Worm (Caenorhabditis elegans): ENCODE data around the gene ZK353.2.

DNA sequence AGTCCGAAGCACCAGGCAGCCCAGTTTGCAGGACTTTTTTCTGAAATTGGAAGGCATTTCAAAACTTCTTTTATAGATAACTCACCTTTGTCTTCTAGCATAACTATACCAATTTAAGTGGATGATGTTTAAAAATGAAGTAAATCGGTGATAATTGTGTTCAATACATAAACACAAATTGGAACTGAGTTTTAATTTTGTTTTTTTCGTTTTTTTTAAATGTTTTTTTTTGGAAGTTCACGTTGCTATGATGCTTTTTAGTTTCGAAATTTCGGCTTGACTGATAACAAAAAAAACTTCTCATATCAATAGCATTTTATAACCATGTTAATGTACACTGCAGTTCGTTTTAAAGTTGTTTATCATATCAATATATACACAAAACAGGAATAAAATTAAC lies 9.0 kb upstream of the ZK353.2 start, which contains the start of gene ZK353.4:
- TF ChIP-seq pqm-1 (tag; optimal IDR thresholded peaks at IDR 0.05) (no peak), ztf-11 (tag; optimal IDR thresholded peaks at IDR 0.05) (no peak), unc-62 (GFP tag; optimal IDR thresholded peaks at IDR 0.05 in 1 of 2) (no peak), unc-62 (tag; optimal IDR thresholded peaks at IDR 0.05) (no peak), ceh-82 (tag; optimal IDR thresholded peaks at IDR 0.05) (no peak), Y105C5A.15 (GFP tag; IDR thresholded peaks at IDR 0.05) (no peak), fkh-10 (GFP tag; optimal IDR thresholded peaks at IDR 0.05) (no peak), lim-7 (GFP tag; IDR thresholded peaks at IDR 0.05) (no peak), pha-4 (GFP tag; IDR thresholded peaks at IDR 0.05) (no peak), pha-4 (tag; optimal IDR thresholded peaks at IDR 0.05) (no peak), nhr-77 (tag; optimal IDR thresholded peaks at IDR 0.05) (no peak), zfp-3 (GFP tag; conservative IDR thresholded peaks at IDR 0.05) (no peak), unc-130 (GFP tag; optimal IDR thresholded peaks at IDR 0.05) (no peak), nhr-6 (tag; optimal IDR thresholded peaks at IDR 0.05) (no peak), aly-2 (tag; optimal IDR thresholded peaks at IDR 0.05) (no peak), ceh-28 (tag; optimal IDR thresholded peaks at IDR 0.05) (no peak)
